Fruit fly (Drosophila melanogaster) whole organism, embryonic: ENCODE results near the gene Tre1.

Source experiments
- ATbp ChIP-seq: fragments of 200-800 bp; sonication (Bioruptor generic); optimal IDR thresholded peaks from 2 replicates; lab custom pipeline; 2017; ENCODE audit warnings: missing biosample characterization, mild to moderate bottlenecking, missing genetic modification characterization, missing genetic modification reagents
- Aef1 ChIP-seq: fragments of 200-800 bp; sonication (Bioruptor generic); IDR thresholded peaks from 3 replicates; pipeline ENCODE4 v1.3.6; 2022; ENCODE audit warnings: missing biosample characterization, missing genetic modification characterization
- Atf-2 ChIP-seq: fragments of 200-800 bp; sonication (Bioruptor generic); optimal IDR thresholded peaks from 2 replicates; lab custom pipeline; 2016; ENCODE audit warnings: missing biosample characterization, missing genetic modification characterization
- Bdp1 ChIP-seq: fragments of 200-800 bp; sonication (Bioruptor generic); optimal IDR thresholded peaks from 3 replicates; lab custom pipeline; 2016; ENCODE audit warnings: missing biosample characterization, missing genetic modification characterization
- CG1024 ChIP-seq: fragments of 200-800 bp; sonication (Bioruptor generic); IDR thresholded peaks from 2 replicates; pipeline ENCODE4 v1.3.6; 2022; ENCODE audit warnings: missing biosample characterization, missing genetic modification characterization
- CG10654 ChIP-seq: fragments of 200-800 bp; sonication (Bioruptor generic); optimal IDR thresholded peaks from 2 replicates; lab custom pipeline; 2016; ENCODE audit warnings: missing biosample characterization, missing genetic modification characterization
- CG11247 ChIP-seq: fragments of 200-800 bp; sonication (Bioruptor generic); IDR thresholded peaks from 2 replicates; pipeline ENCODE4 v1.3.6; 2022; ENCODE audit warnings: missing biosample characterization, missing genetic modification characterization
- CG11504 ChIP-seq: fragments of 200-800 bp; sonication (Bioruptor generic); optimal IDR thresholded peaks from 3 replicates; lab custom pipeline; 2019; ENCODE audit warnings: missing biosample characterization, mild to moderate bottlenecking, missing genetic modification characterization, moderate library complexity
- CG11696 ChIP-seq: fragments of 200-800 bp; sonication (Bioruptor generic); IDR thresholded peaks from 2 replicates; pipeline ENCODE4 v1.3.6; 2022; ENCODE audit warnings: missing biosample characterization, missing genetic modification characterization
- CG12391 ChIP-seq: fragments of 200-800 bp; sonication (Bioruptor generic); optimal IDR thresholded peaks from 3 replicates; lab custom pipeline; 2018; ENCODE audit warnings: missing biosample characterization, mild to moderate bottlenecking, missing genetic modification characterization, moderate library complexity
- CG15696 ChIP-seq: fragments of 200-800 bp; sonication (Bioruptor generic); optimal IDR thresholded peaks from 2 replicates; lab custom pipeline; 2019; ENCODE audit warnings: missing biosample characterization, mild to moderate bottlenecking, missing genetic modification characterization, moderate library complexity
- CG2875 ChIP-seq: fragments of 200-800 bp; sonication (Bioruptor generic); optimal IDR thresholded peaks from 2 replicates; lab custom pipeline; 2017; ENCODE audit warnings: missing biosample characterization, mild to moderate bottlenecking, missing genetic modification characterization, missing genetic modification reagents
- CG32532 ChIP-seq: fragments of 200-800 bp; sonication (Bioruptor generic); IDR thresholded peaks from 2 replicates; pipeline ENCODE4 v1.3.6; 2022; ENCODE audit warnings: missing biosample characterization, missing genetic modification characterization
- CG33213 ChIP-seq: fragments of 200-800 bp; sonication (Bioruptor generic); optimal IDR thresholded peaks from 3 replicates; lab custom pipeline; 2016; ENCODE audit warnings: missing biosample characterization, missing genetic modification characterization
- CG3726 ChIP-seq: fragments of 200-800 bp; sonication (Bioruptor generic); IDR thresholded peaks from 3 replicates; pipeline ENCODE4, ENCODE4 v1.3.6; 2022; ENCODE audit warnings: missing biosample characterization, missing genetic modification characterization
- CG4360 ChIP-seq: fragments of 200-800 bp; sonication (Bioruptor generic); IDR thresholded peaks from 2 replicates; pipeline ENCODE4 v1.3.6; 2022; ENCODE audit warnings: missing biosample characterization, missing genetic modification characterization
- CG4404 ChIP-seq: fragments of 200-800 bp; sonication (Bioruptor generic); IDR thresholded peaks from 2 replicates; pipeline ENCODE4 v1.3.6; 2022; ENCODE audit warnings: missing biosample characterization, missing genetic modification characterization
- CG4617 ChIP-seq: fragments of 200-800 bp; sonication (Bioruptor generic); optimal IDR thresholded peaks from 3 replicates; lab custom pipeline; 2016; ENCODE audit warnings: missing biosample characterization, missing genetic modification characterization, borderline replicate concordance
- CG4854 ChIP-seq: fragments of 200-800 bp; sonication (Bioruptor generic); optimal IDR thresholded peaks from 2 replicates; lab custom pipeline; 2016; ENCODE audit warnings: missing biosample characterization, missing genetic modification characterization, inconsistent platforms
- CG5953 ChIP-seq: fragments of 200-800 bp; sonication (Bioruptor generic); IDR thresholded peaks from 2 replicates; pipeline ENCODE4 v1.3.6; 2022; ENCODE audit warnings: missing biosample characterization, missing genetic modification characterization
- CG8089 ChIP-seq: fragments of 200-800 bp; sonication (Bioruptor generic); optimal IDR thresholded peaks from 3 replicates; lab custom pipeline; 2016; ENCODE audit warnings: missing biosample characterization, missing genetic modification characterization
- CG9876 ChIP-seq: fragments of 200-800 bp; sonication (Bioruptor generic); optimal IDR thresholded peaks from 2 replicates; lab custom pipeline; 2016; ENCODE audit warnings: missing biosample characterization, missing genetic modification characterization
- Dfd ChIP-seq, 2 experiments: fragments of >200 bp; optimal IDR thresholded peaks; 2 replicates each; lab custom pipeline; 2017; ENCODE audit warnings: missing biosample characterization in 2 of 2, missing genetic modification characterization in 2 of 2
- Dip3 ChIP-seq: fragments of 200-800 bp; sonication (Bioruptor generic); optimal IDR thresholded peaks from 3 replicates; lab custom pipeline; 2016; ENCODE audit warnings: missing biosample characterization, missing genetic modification characterization
- Jarid2 ChIP-seq: fragments of 200-800 bp; sonication (Bioruptor generic); optimal IDR thresholded peaks from 3 replicates; lab custom pipeline; 2017; ENCODE audit warnings: mild to moderate bottlenecking, missing biosample characterization, missing genetic modification reagents, missing genetic modification characterization
- Nf-YC ChIP-seq: fragments of 200-800 bp; optimal IDR thresholded peaks from 3 replicates; lab custom pipeline; 2019; ENCODE audit warnings: missing biosample characterization, mild to moderate bottlenecking, missing genetic modification characterization, moderate library complexity
- Poxn ChIP-seq: fragments of 200-800 bp; sonication (Bioruptor generic); IDR thresholded peaks from 2 replicates; pipeline ENCODE4 v1.3.6; 2022; ENCODE audit warnings: missing biosample characterization, missing genetic modification characterization
- Ssrp ChIP-seq: fragments of 200-800 bp; sonication (Bioruptor generic); optimal IDR thresholded peaks from 2 replicates; lab custom pipeline; 2018; ENCODE audit warnings: missing biosample characterization, mild to moderate bottlenecking, missing genetic modification characterization, moderate library complexity
- Trl ChIP-seq, 3 experiments: fragments of >200 bp in 2 of 3; fragments of 200-800 bp in 1 of 3; sonication (Bioruptor generic) in 1 of 3; optimal IDR thresholded peaks; 2 replicates in 1 of 3; 3 replicates in 2 of 3; lab custom pipeline; 2016 to 2017; ENCODE audit warnings: missing biosample characterization in 1 of 3, missing genetic modification characterization in 1 of 3
- cg ChIP-seq: fragments of 200-800 bp; sonication (Bioruptor generic); optimal IDR thresholded peaks from 3 replicates; lab custom pipeline; 2019; ENCODE audit warnings: missing biosample characterization, mild to moderate bottlenecking, missing genetic modification characterization, moderate library complexity
- crol ChIP-seq: fragments of 200-800 bp; sonication (Bioruptor generic); IDR thresholded peaks from 2 replicates; pipeline ENCODE4 v1.3.6; 2022; ENCODE audit warnings: missing biosample characterization, missing genetic modification characterization
- ftz-f1 ChIP-seq: fragments of 200-800 bp; sonication (Bioruptor generic); optimal IDR thresholded peaks from 2 replicates; lab custom pipeline; 2016; ENCODE audit warnings: missing biosample characterization, missing genetic modification characterization
- gcm ChIP-seq: fragments of 200-800 bp; sonication (Bioruptor generic); optimal IDR thresholded peaks from 2 replicates; lab custom pipeline; 2019; ENCODE audit warnings: missing biosample characterization, mild to moderate bottlenecking, missing genetic modification characterization, moderate library complexity
- grn ChIP-seq: fragments of 200-800 bp; sonication (Bioruptor generic); optimal IDR thresholded peaks from 3 replicates; lab custom pipeline; 2017; ENCODE audit warnings: missing biosample characterization, missing genetic modification characterization
- her ChIP-seq: fragments of 200-800 bp; sonication (Bioruptor generic); optimal IDR thresholded peaks from 2 replicates; lab custom pipeline; 2016; ENCODE audit warnings: missing biosample characterization, missing genetic modification characterization
- inv ChIP-seq: fragments of 200-800 bp; sonication (Bioruptor generic); IDR thresholded peaks from 2 replicates; pipeline ENCODE4 v1.3.6; 2022; ENCODE audit warnings: missing biosample characterization, missing genetic modification characterization; ENCODE audit not compliant: partially characterized antibody
- jumu ChIP-seq: fragments of 200-800 bp; sonication (Bioruptor generic); optimal IDR thresholded peaks from 3 replicates; lab custom pipeline; 2016; ENCODE audit warnings: missing biosample characterization, missing genetic modification characterization
- ken ChIP-seq: fragments of 200-800 bp; sonication (Bioruptor generic); IDR thresholded peaks from 3 replicates; pipeline ENCODE4 v1.3.6; 2022; ENCODE audit warnings: missing biosample characterization, missing genetic modification characterization
- lov ChIP-seq, 2 experiments: fragments of 200-800 bp in 1 of 2; fragments of >200 bp in 1 of 2; sonication (Bioruptor generic) in 1 of 2; IDR thresholded peaks in 1 of 2; optimal IDR thresholded peaks in 1 of 2; 2 replicates in 1 of 2; 3 replicates in 1 of 2; pipeline versions ENCODE4 v1.3.6 to Lab custom; 2017 to 2022; ENCODE audit warnings: missing biosample characterization in 1 of 2, missing genetic modification characterization in 1 of 2
- otp ChIP-seq: fragments of 200-800 bp; sonication (Bioruptor generic); IDR thresholded peaks from 3 replicates; pipeline ENCODE4, ENCODE4 v1.3.6; 2022; ENCODE audit warnings: missing biosample characterization, missing genetic modification characterization
- p53 ChIP-seq: fragments of 200-800 bp; sonication (Bioruptor generic); optimal IDR thresholded peaks from 2 replicates; lab custom pipeline; 2016; ENCODE audit warnings: missing biosample characterization, missing genetic modification characterization
- pzg ChIP-seq: fragments of 200-800 bp; sonication (Bioruptor generic); optimal IDR thresholded peaks from 3 replicates; lab custom pipeline; 2018; ENCODE audit warnings: missing biosample characterization, mild to moderate bottlenecking, missing genetic modification characterization, moderate library complexity
- run ChIP-seq: fragments of 200-800 bp; sonication (Bioruptor generic); optimal IDR thresholded peaks from 3 replicates; lab custom pipeline; 2018; ENCODE audit warnings: missing biosample characterization, mild to moderate bottlenecking, missing genetic modification characterization
- sd ChIP-seq: fragments of 200-800 bp; sonication (Bioruptor generic); optimal IDR thresholded peaks from 3 replicates; lab custom pipeline; 2018; ENCODE audit warnings: missing biosample characterization, mild to moderate bottlenecking, missing genetic modification characterization, moderate library complexity
- so ChIP-seq: fragments of 200-800 bp; sonication (Bioruptor generic); IDR thresholded peaks from 3 replicates; pipeline ENCODE4 v1.3.6; 2022; ENCODE audit warnings: missing biosample characterization, missing genetic modification characterization
- sug ChIP-seq: fragments of 200-800 bp; optimal IDR thresholded peaks from 2 replicates; lab custom pipeline; 2019; ENCODE audit warnings: missing biosample characterization, mild to moderate bottlenecking, missing genetic modification characterization, moderate library complexity
- zen ChIP-seq: fragments of 200-800 bp; sonication (Bioruptor generic); optimal IDR thresholded peaks from 3 replicates; lab custom pipeline; 2018; ENCODE audit warnings: missing biosample characterization, mild to moderate bottlenecking, missing genetic modification characterization, moderate library complexity

Tre1 gene

dm6 chrX:5672243-5673051 lies 7.3 kb downstream of the Tre1 start, which contains the start of gene RpL35 (continued):
- TF ChIP-seq CG15696 (peak; percentile 7), Dip3 (GFP tag; lab: Kevin White, UChicago) (peak; percentile 33), CG12391 (tag; lab: Kevin White, UChicago) (peak; percentile 38), CG4854 (GFP tag; lab: Kevin White, UChicago) (peak; percentile 29), CG10654 (GFP tag; lab: Kevin White, UChicago) (peak; percentile 13), Poxn (no peak), CG4617 (GFP tag; lab: Kevin White, UChicago) (peak; percentile 60), CG11504 (tag; lab: Kevin White, UChicago) (no peak), otp (GFP tag; lab: Robert Waterston, UW) (0 out of 3 replicates have a peak, but pooled peaks have one; percentile 7), run (peak; percentile 2)

- TF ChIP-seq so (GFP tag; lab: Robert Waterston, UW) (no peak), Aef1 (GFP tag; lab: Robert Waterston, UW) (peak; percentile 44; the same call in 2 of the 3 replicates), lov (optimal IDR thresholded peaks at IDR 0.05; lab: Kevin White, UChicago) (no peak), lov (GFP tag; IDR thresholded peaks at IDR 0.05; lab: Robert Waterston, UW) (no peak), p53 (no peak), CG33213 (GFP tag; lab: Kevin White, UChicago) (peak; percentile 38), gcm (no peak), CG2875 (GFP tag; lab: Kevin White, UChicago) (no peak), CG11247 (0 out of 2 replicates have a peak, but pooled peaks have one; percentile 13), CG4404 (peak; percentile 20; the same call in 1 of the 2 replicates), her (GFP tag; lab: Kevin White, UChicago) (no peak), CG3726 (GFP tag; lab: Robert Waterston, UW) (no peak), CG1024 (GFP tag; lab: Robert Waterston, UW) (0 out of 2 replicates have a peak, but pooled peaks have one; percentile 23), Ssrp (tag; lab: Kevin White, UChicago) (no peak), CG4360 (GFP tag; lab: Robert Waterston, UW) (no peak), Trl (optimal IDR thresholded peaks at IDR 0.05; lab: Kevin White, UChicago) (no peak), Trl (GFP tag; optimal IDR thresholded peaks at IDR 0.05; lab: Kevin White, UChicago) (peak; percentile 43), sug (peak; percentile 16), crol (GFP tag; lab: Robert Waterston, UW) (no peak), Jarid2 (no peak), Bdp1 (no peak), CG8089 (GFP tag; lab: Kevin White, UChicago) (no peak), ATbp (no peak), CG9876 (peak; percentile 44), CG11696 (GFP tag; lab: Robert Waterston, UW) (no peak), sd (tag; lab: Kevin White, UChicago) (no peak), Dfd (GFP tag; optimal IDR thresholded peaks at IDR 0.05; lab: Kevin White, UChicago) (no peak), cg (GFP tag; lab: Kevin White, UChicago) (no peak), jumu (GFP tag; lab: Kevin White, UChicago) (no peak), ken (GFP tag; lab: Robert Waterston, UW) (peak; percentile 49; the same call in 1 of the 3 replicates), zen (tag; lab: Kevin White, UChicago) (peak; percentile 18), pzg (peak; percentile 62), CG32532 (GFP tag; lab: Robert Waterston, UW) (peak; percentile 36; the same call in 1 of the 2 replicates), ftz-f1 (GFP tag; lab: Kevin White, UChicago) (no peak), Nf-YC (tag; lab: Kevin White, UChicago) (no peak), CG5953 (GFP tag; lab: Robert Waterston, UW) (no peak), inv (GFP tag; lab: Robert Waterston, UW) (peak; percentile 20; the same call in 1 of the 2 replicates), grn (peak; percentile 31), Atf-2 (GFP tag; lab: Kevin White, UChicago) (no peak)
Observed at dm6 chrX:5671537-5672029, 8.2 kb downstream of the Tre1 start, which contains the start of gene Rab18. Rab18 (minus strand) TSS chrX:5671812.
